Fruit fly (Drosophila melanogaster) whole organism, prepupa: ENCODE data around the gene Oatp33Ea.
A peak's percentile ranks its signal among the peaks of the same experiment; 100 is the strongest.

ENCODE experiments used
- Blimp-1 ChIP-seq: fragments of 200-800 bp; sonication (Bioruptor generic); optimal IDR thresholded peaks from 3 replicates; lab custom pipeline; 2017; ENCODE audit warnings: missing biosample characterization, missing genetic modification characterization, mild to moderate bottlenecking, moderate library complexity, missing genetic modification reagents
- CG10631 ChIP-seq: fragments of 200-800 bp; sonication (Bioruptor generic); optimal IDR thresholded peaks from 2 replicates; lab custom pipeline; 2016; ENCODE audit warnings: missing biosample characterization, missing genetic modification characterization
- CG11294 ChIP-seq: fragments of 200-800 bp; sonication (Bioruptor generic); IDR thresholded peaks from 2 replicates; pipeline ENCODE4 v1.3.6; 2022; ENCODE audit warnings: missing biosample characterization, missing genetic modification characterization
- CG11762 ChIP-seq: fragments of 200-800 bp; sonication (Bioruptor generic); optimal IDR thresholded peaks from 3 replicates; lab custom pipeline; 2016; ENCODE audit warnings: missing biosample characterization, missing genetic modification characterization; ENCODE audit not compliant: insufficient read depth
- CG15336 ChIP-seq: fragments of 200-800 bp; sonication (Bioruptor generic); IDR thresholded peaks from 2 replicates; pipeline ENCODE4 v1.3.6; 2022; ENCODE audit warnings: missing biosample characterization, missing genetic modification characterization
- CG31627 ChIP-seq: fragments of 200-800 bp; sonication (Bioruptor generic); optimal IDR thresholded peaks from 3 replicates; lab custom pipeline; 2016; ENCODE audit warnings: missing biosample characterization, missing genetic modification characterization
- CG34406 ChIP-seq: fragments of 200-800 bp; sonication (Bioruptor generic); optimal IDR thresholded peaks from 3 replicates; lab custom pipeline; 2016; ENCODE audit warnings: missing biosample characterization, missing genetic modification characterization
- CG3919 ChIP-seq: fragments of 200-800 bp; sonication (Bioruptor generic); optimal IDR thresholded peaks from 3 replicates; lab custom pipeline; 2016; ENCODE audit warnings: missing biosample characterization, missing genetic modification characterization
- CG6163 ChIP-seq: fragments of 200-800 bp; sonication (Bioruptor generic); IDR thresholded peaks from 3 replicates; pipeline ENCODE4 v1.3.6; 2022; ENCODE audit warnings: missing biosample characterization, missing genetic modification characterization
- CG6792 ChIP-seq: fragments of 200-800 bp; sonication (Bioruptor generic); optimal IDR thresholded peaks from 3 replicates; lab custom pipeline; 2016; ENCODE audit warnings: missing biosample characterization, missing genetic modification characterization
- CG6808 ChIP-seq: fragments of 200-800 bp; sonication (Bioruptor generic); optimal IDR thresholded peaks from 3 replicates; lab custom pipeline; 2017; ENCODE audit warnings: missing biosample characterization, missing genetic modification characterization, mild to moderate bottlenecking, moderate library complexity, missing genetic modification reagents
- CG6854 ChIP-seq: fragments of 200-800 bp; sonication (Bioruptor generic); optimal IDR thresholded peaks from 2 replicates; lab custom pipeline; 2017; ENCODE audit warnings: missing biosample characterization, mild to moderate bottlenecking, missing genetic modification characterization
- CG7368 ChIP-seq: fragments of 200-800 bp; sonication (Bioruptor generic); optimal IDR thresholded peaks from 3 replicates; lab custom pipeline; 2016; ENCODE audit warnings: missing biosample characterization, missing genetic modification characterization
- CG8119 ChIP-seq: fragments of 200-800 bp; sonication (Bioruptor generic); IDR thresholded peaks from 3 replicates; pipeline ENCODE4 v1.3.6; 2022; ENCODE audit warnings: missing biosample characterization, missing genetic modification characterization
- CG9139 ChIP-seq: fragments of 200-800 bp; sonication (Bioruptor generic); optimal IDR thresholded peaks from 3 replicates; lab custom pipeline; 2017; ENCODE audit warnings: missing biosample characterization, mild to moderate bottlenecking, missing genetic modification characterization
- Eip75B ChIP-seq: fragments of 200-800 bp; sonication (Bioruptor generic); optimal IDR thresholded peaks from 3 replicates; lab custom pipeline; 2016; ENCODE audit warnings: missing biosample characterization, missing genetic modification characterization
- Eip78C ChIP-seq: fragments of 200-800 bp; sonication (Bioruptor generic); peaks from one replicate; lab custom pipeline; 2016; ENCODE audit warnings: missing biosample characterization, missing genetic modification characterization
- Ets21C ChIP-seq: fragments of 200-800 bp; sonication (Bioruptor generic); optimal IDR thresholded peaks from 3 replicates; lab custom pipeline; 2016; ENCODE audit warnings: missing biosample characterization, missing genetic modification characterization
- Hr39 ChIP-seq: fragments of 200-800 bp; sonication (Bioruptor generic); optimal IDR thresholded peaks from 2 replicates; lab custom pipeline; 2016; ENCODE audit warnings: missing biosample characterization, missing genetic modification characterization
- Hr4 ChIP-seq: fragments of 200-800 bp; sonication (Bioruptor generic); optimal IDR thresholded peaks from 3 replicates; lab custom pipeline; 2016; ENCODE audit warnings: missing biosample characterization, missing genetic modification characterization
- OdsH ChIP-seq: fragments of 200-800 bp; sonication (Bioruptor generic); optimal IDR thresholded peaks from 3 replicates; lab custom pipeline; 2016; ENCODE audit warnings: missing biosample characterization, missing genetic modification characterization
- Sox102F ChIP-seq: fragments of 200-800 bp; sonication (Bioruptor generic); optimal IDR thresholded peaks from 2 replicates; lab custom pipeline; 2016; ENCODE audit warnings: missing biosample characterization, mild to moderate bottlenecking, missing genetic modification characterization
- Sox14 ChIP-seq: fragments of 200-800 bp; sonication (Bioruptor generic); optimal IDR thresholded peaks from 3 replicates; lab custom pipeline; 2016; ENCODE audit warnings: missing biosample characterization, missing genetic modification characterization
- Sox15 ChIP-seq: fragments of 200-800 bp; sonication (Bioruptor generic); optimal IDR thresholded peaks from 3 replicates; lab custom pipeline; 2016; ENCODE audit warnings: missing biosample characterization, missing genetic modification characterization
- achi ChIP-seq: fragments of 200-800 bp; sonication (Bioruptor generic); optimal IDR thresholded peaks from 3 replicates; lab custom pipeline; 2016; ENCODE audit warnings: missing biosample characterization, missing genetic modification characterization
- cyc ChIP-seq: fragments of 200-800 bp; sonication (Bioruptor generic); optimal IDR thresholded peaks from 3 replicates; lab custom pipeline; 2016; ENCODE audit warnings: missing biosample characterization, missing genetic modification characterization
- dsx ChIP-seq: fragments of 200-800 bp; optimal IDR thresholded peaks from 3 replicates; lab custom pipeline; 2019; ENCODE audit warnings: missing biosample characterization, mild to moderate bottlenecking, missing genetic modification characterization, moderate library complexity; ENCODE audit not compliant: poor library complexity, severe bottlenecking
- eg ChIP-seq: fragments of 200-800 bp; sonication (Bioruptor generic); IDR thresholded peaks from 3 replicates; pipeline ENCODE4 v1.3.6; 2022; ENCODE audit warnings: missing biosample characterization, missing genetic modification characterization
- fkh ChIP-seq: fragments of 200-800 bp; sonication (Bioruptor generic); optimal IDR thresholded peaks from 3 replicates; lab custom pipeline; 2017; ENCODE audit warnings: missing biosample characterization, mild to moderate bottlenecking, missing genetic modification characterization, moderate library complexity
- net ChIP-seq: fragments of 200-800 bp; sonication (Bioruptor generic); optimal IDR thresholded peaks from 3 replicates; lab custom pipeline; 2016; ENCODE audit warnings: missing biosample characterization, missing genetic modification characterization
- pdm3 ChIP-seq: fragments of 200-800 bp; sonication (Bioruptor generic); optimal IDR thresholded peaks from 3 replicates; lab custom pipeline; 2016; ENCODE audit warnings: missing biosample characterization, missing genetic modification characterization
- spab ChIP-seq: fragments of 200-800 bp; sonication (Bioruptor generic); optimal IDR thresholded peaks from 2 replicates; lab custom pipeline; 2017; ENCODE audit warnings: missing biosample characterization, mild to moderate bottlenecking, missing genetic modification characterization, missing genetic modification reagents
- ss ChIP-seq, 2 experiments: fragments of 200-800 bp; sonication (Bioruptor generic); optimal IDR thresholded peaks; 2 replicates in 1 of 2; 3 replicates in 1 of 2; lab custom pipeline; 2017 to 2018; ENCODE audit warnings: mild to moderate bottlenecking in 2 of 2, missing biosample characterization in 2 of 2, missing genetic modification characterization in 2 of 2, moderate library complexity in 1 of 2
- svp ChIP-seq: fragments of 200-800 bp; sonication (Bioruptor generic); peaks from one replicate; lab custom pipeline; 2016; ENCODE audit warnings: missing biosample characterization, missing genetic modification characterization
- topi ChIP-seq: fragments of 200-800 bp; sonication (Bioruptor generic); optimal IDR thresholded peaks from 3 replicates; lab custom pipeline; 2016; ENCODE audit warnings: missing biosample characterization, missing genetic modification characterization
- vri ChIP-seq: fragments of 200-800 bp; sonication (Bioruptor generic); optimal IDR thresholded peaks from 3 replicates; lab custom pipeline; 2016; ENCODE audit warnings: missing biosample characterization, mild to moderate bottlenecking, missing genetic modification characterization

The Oatp33Ea gene

dm6 chr2L:12482723-12483342, 37.1 kb upstream of the Oatp33Ea start:
- TF ChIP-seq CG6792 (no peak), dsx (GFP tag; lab: Kevin White, UChicago) (peak; percentile 6), CG6854 (GFP tag; lab: Kevin White, UChicago) (peak; percentile 45), Sox102F (GFP tag; lab: Kevin White, UChicago) (peak; percentile 27), CG15336 (GFP tag; lab: Robert Waterston, UW) (peak; percentile 62), Ets21C (no peak), OdsH (no peak), CG8119 (GFP tag; lab: Robert Waterston, UW) (peak; percentile 14; the same call in 1 of the 3 replicates), CG3919 (GFP tag; lab: Kevin White, UChicago) (no peak), ss (GFP tag; optimal IDR thresholded peaks at IDR 0.05; lab: Kevin White, UChicago) (peak; percentile 14 to 33), eg (GFP tag; lab: Robert Waterston, UW) (no peak; the same call in 2 of the 3 replicates), achi (no peak), pdm3 (GFP tag; lab: Kevin White, UChicago) (no peak), net (peak; percentile 30), CG34406 (GFP tag; lab: Kevin White, UChicago) (no peak), CG7368 (GFP tag; lab: Kevin White, UChicago) (no peak), Hr39 (no peak), fkh (peak; percentile 69), vri (GFP tag; lab: Kevin White, UChicago) (peak; percentile 27)

dm6 chr2L:12481758-12482157, 36.0 kb upstream of the Oatp33Ea start:
- TF ChIP-seq Hr4 (no peak), cyc (GFP tag; lab: Kevin White, UChicago) (no peak), CG6792 (no peak), vri (GFP tag; lab: Kevin White, UChicago) (no peak), Sox14 (no peak), Sox15 (GFP tag; lab: Kevin White, UChicago) (no peak), Ets21C (no peak), CG11294 (GFP tag; lab: Robert Waterston, UW) (no peak), Blimp-1 (no peak), spab (GFP tag; lab: Kevin White, UChicago) (no peak), svp (GFP tag; lab: Kevin White, UChicago) (no peak), Eip75B (GFP tag; lab: Kevin White, UChicago) (no peak), CG34406 (GFP tag; lab: Kevin White, UChicago) (no peak)
- TF ChIP-seq, all 60 proteins: peak for 0

dm6 chr2L:12480846-12481245, 35.1 kb upstream of the Oatp33Ea start:
- TF ChIP-seq Eip78C (GFP tag; lab: Kevin White, UChicago) (peak; percentile 15), CG9139 (no peak), CG6854 (GFP tag; lab: Kevin White, UChicago) (no peak), CG8119 (GFP tag; lab: Robert Waterston, UW) (0 out of 3 replicates have a peak, but pooled peaks have one; percentile 19), CG3919 (GFP tag; lab: Kevin White, UChicago) (peak; percentile 4), CG15336 (GFP tag; lab: Robert Waterston, UW) (0 out of 2 replicates have a peak, but pooled peaks have one; percentile 16), CG31627 (GFP tag; lab: Kevin White, UChicago) (no peak), CG6808 (GFP tag; lab: Kevin White, UChicago) (no peak), CG10631 (no peak), topi (GFP tag; lab: Kevin White, UChicago) (no peak), CG6163 (GFP tag; lab: Robert Waterston, UW) (0 out of 3 replicates have a peak, but pooled peaks have one; percentile 57), Sox102F (GFP tag; lab: Kevin White, UChicago) (no peak)

dm6 chr2L:12479994-12480393, 34.3 kb upstream of the Oatp33Ea start:
- TF ChIP-seq Blimp-1 (no peak), Hr4 (no peak), CG6163 (GFP tag; lab: Robert Waterston, UW) (0 out of 3 replicates have a peak, but pooled peaks have one; percentile 14), CG11762 (GFP tag; lab: Kevin White, UChicago) (no peak), dsx (GFP tag; lab: Kevin White, UChicago) (no peak)
- TF ChIP-seq, all 60 proteins: peak for 1
